Worm (Caenorhabditis elegans) whole organism, mixed stage, embryonic: ENCODE data around the gene Y111B2A.12.

ENCODE experiments used
- M03D4.4 ChIP-seq: sonication (generic microtip); optimal IDR thresholded peaks from 2 replicates; lab custom pipeline; 2017; ENCODE audit warnings: mild to moderate bottlenecking, missing genetic modification characterization, missing compliant biosample characterization
- bed-3 ChIP-seq: fragments of 200-800 bp; sonication (Bioruptor generic); optimal IDR thresholded peaks from 3 replicates; lab custom pipeline; 2018; ENCODE audit warnings: mild to moderate bottlenecking, missing genetic modification characterization, moderate library complexity, missing compliant biosample characterization
- blmp-1 ChIP-seq: fragments of 150-350 bp; optimal IDR thresholded peaks from 2 replicates; lab custom pipeline; 2014; ENCODE audit warnings: missing biosample characterization, missing genetic modification characterization
- ceh-39 ChIP-seq: fragments of 150-350 bp; optimal IDR thresholded peaks from 2 replicates; lab custom pipeline; 2014; ENCODE audit warnings: missing biosample characterization, missing genetic modification characterization
- ceh-43 ChIP-seq: fragments of 200-800 bp; sonication (Bioruptor generic); optimal IDR thresholded peaks from 2 replicates; lab custom pipeline; 2018; ENCODE audit warnings: mild to moderate bottlenecking, missing genetic modification characterization, moderate library complexity, missing compliant biosample characterization
- ceh-83 ChIP-seq: fragments of 200-800 bp; sonication (Bioruptor generic); optimal IDR thresholded peaks from 2 replicates; lab custom pipeline; 2018; ENCODE audit warnings: mild to moderate bottlenecking, missing genetic modification characterization, missing compliant biosample characterization
- ces-1 ChIP-seq: fragments of 150-350 bp; optimal IDR thresholded peaks from 2 replicates; lab custom pipeline; 2014; ENCODE audit warnings: missing biosample characterization, missing genetic modification reagents, missing genetic modification characterization
- cnd-1 ChIP-seq: fragments of 200-800 bp; sonication (Bioruptor generic); optimal IDR thresholded peaks from 2 replicates; lab custom pipeline; 2018; ENCODE audit warnings: mild to moderate bottlenecking, missing genetic modification characterization, missing compliant biosample characterization
- drap-1 ChIP-seq: fragments of 200-800 bp; sonication (Bioruptor generic); optimal IDR thresholded peaks from 3 replicates; lab custom pipeline; 2018; ENCODE audit warnings: mild to moderate bottlenecking, missing genetic modification characterization, missing compliant biosample characterization
- elt-1 ChIP-seq: sonication (generic microtip); optimal IDR thresholded peaks from 2 replicates; lab custom pipeline; 2017; ENCODE audit warnings: missing genetic modification characterization, mild to moderate bottlenecking, missing compliant biosample characterization, antibody characterized with exemption, moderate library complexity, borderline replicate concordance; ENCODE audit not compliant: insufficient read depth
- elt-3 ChIP-seq: fragments of 150-350 bp; optimal IDR thresholded peaks from 2 replicates; lab custom pipeline; 2014; ENCODE audit warnings: missing biosample characterization, missing genetic modification characterization
- flh-1 ChIP-seq: fragments of 200-800 bp; sonication (Bioruptor generic); optimal IDR thresholded peaks from 2 replicates; lab custom pipeline; 2018; ENCODE audit warnings: mild to moderate bottlenecking, missing genetic modification characterization, moderate library complexity, missing compliant biosample characterization
- ham-2 ChIP-seq: fragments of 200-800 bp; sonication (Bioruptor generic); optimal IDR thresholded peaks from 2 replicates; lab custom pipeline; 2018; ENCODE audit warnings: mild to moderate bottlenecking, missing genetic modification characterization, missing compliant biosample characterization
- hlh-1 ChIP-seq: fragments of 150-350 bp; optimal IDR thresholded peaks from 2 replicates; lab custom pipeline; 2014; ENCODE audit warnings: missing biosample characterization, missing genetic modification reagents, missing genetic modification characterization
- lin-13 ChIP-seq: fragments of 150-350 bp; optimal IDR thresholded peaks from 2 replicates; lab custom pipeline; 2014; ENCODE audit warnings: missing biosample characterization, missing genetic modification characterization
- lin-32 ChIP-seq: fragments of 200-800 bp; sonication (Bioruptor generic); optimal IDR thresholded peaks from 2 replicates; lab custom pipeline; 2018; ENCODE audit warnings: mild to moderate bottlenecking, missing genetic modification characterization, missing compliant biosample characterization
- lsy-2 ChIP-seq: fragments of 150-350 bp; optimal IDR thresholded peaks from 2 replicates; lab custom pipeline; 2014; ENCODE audit warnings: missing biosample characterization, missing genetic modification characterization
- mab-5 ChIP-seq: fragments of 150-350 bp; optimal IDR thresholded peaks from 2 replicates; lab custom pipeline; 2014; ENCODE audit warnings: missing biosample characterization, missing genetic modification characterization
- mep-1 ChIP-seq: fragments of 150-350 bp; optimal IDR thresholded peaks from 2 replicates; lab custom pipeline; 2017; ENCODE audit warnings: missing biosample characterization, missing genetic modification reagents, missing genetic modification characterization, inconsistent platforms
- mls-2 ChIP-seq: sonication (generic microtip); optimal IDR thresholded peaks from 2 replicates; lab custom pipeline; 2016; ENCODE audit warnings: mild to moderate bottlenecking, missing genetic modification characterization, moderate library complexity, missing compliant biosample characterization
- nhr-12 ChIP-seq: fragments of 150-350 bp; optimal IDR thresholded peaks from 2 replicates; lab custom pipeline; 2014; ENCODE audit warnings: missing biosample characterization, missing genetic modification characterization
- nhr-2 ChIP-seq: fragments of 150-350 bp; optimal IDR thresholded peaks from 2 replicates; lab custom pipeline; 2014; ENCODE audit warnings: missing biosample characterization, missing genetic modification characterization
- nhr-237 ChIP-seq: fragments of 150-350 bp; optimal IDR thresholded peaks from 2 replicates; lab custom pipeline; 2014; ENCODE audit warnings: missing biosample characterization, missing genetic modification characterization
- nhr-28 ChIP-seq: fragments of 150-350 bp; optimal IDR thresholded peaks from 2 replicates; lab custom pipeline; 2014; ENCODE audit warnings: missing biosample characterization, missing genetic modification characterization
- nhr-76 ChIP-seq: sonication (generic microtip); optimal IDR thresholded peaks from 2 replicates; lab custom pipeline; 2017; ENCODE audit warnings: missing biosample characterization, missing genetic modification characterization
- pha-4 ChIP-seq: fragments of 150-350 bp; optimal IDR thresholded peaks from 2 replicates; lab custom pipeline; 2018; ENCODE audit warnings: missing biosample characterization, missing genetic modification reagents, missing genetic modification characterization
- sem-2 ChIP-seq: fragments of 200-800 bp; sonication (Bioruptor generic); optimal IDR thresholded peaks from 2 replicates; lab custom pipeline; 2018; ENCODE audit warnings: mild to moderate bottlenecking, missing genetic modification characterization, missing compliant biosample characterization
- snpc-4 ChIP-seq: fragments of 150-350 bp; optimal IDR thresholded peaks from 2 replicates; lab custom pipeline; 2014; ENCODE audit warnings: missing biosample characterization, missing genetic modification characterization
- sptf-1 ChIP-seq: sonication (generic microtip); optimal IDR thresholded peaks from 2 replicates; lab custom pipeline; 2017; ENCODE audit warnings: mild to moderate bottlenecking, missing genetic modification characterization, moderate library complexity, missing compliant biosample characterization
- tbx-8 ChIP-seq: fragments of 200-800 bp; sonication (Bioruptor generic); optimal IDR thresholded peaks from 2 replicates; lab custom pipeline; 2018; ENCODE audit warnings: mild to moderate bottlenecking, missing genetic modification characterization, moderate library complexity, missing compliant biosample characterization
- unc-120 ChIP-seq: sonication (generic microtip); optimal IDR thresholded peaks from 2 replicates; lab custom pipeline; 2017; ENCODE audit warnings: missing genetic modification characterization, missing compliant biosample characterization; ENCODE audit not compliant: poor library complexity, severe bottlenecking
- unc-39 ChIP-seq: fragments of 150-350 bp; optimal IDR thresholded peaks from 2 replicates; lab custom pipeline; 2014; ENCODE audit warnings: missing biosample characterization, missing genetic modification characterization
- unc-62 ChIP-seq: fragments of 150-350 bp; optimal IDR thresholded peaks from 2 replicates; lab custom pipeline; 2014; ENCODE audit warnings: missing biosample characterization, missing genetic modification reagents, missing genetic modification characterization
- zip-8 ChIP-seq: fragments of 150-350 bp; optimal IDR thresholded peaks from 2 replicates; lab custom pipeline; 2014; ENCODE audit warnings: missing biosample characterization, missing genetic modification characterization
- ztf-11 ChIP-seq: fragments of 150-350 bp; optimal IDR thresholded peaks from 2 replicates; lab custom pipeline; 2014; ENCODE audit warnings: missing biosample characterization, missing genetic modification characterization

Y111B2A.12 gene

DNA sequence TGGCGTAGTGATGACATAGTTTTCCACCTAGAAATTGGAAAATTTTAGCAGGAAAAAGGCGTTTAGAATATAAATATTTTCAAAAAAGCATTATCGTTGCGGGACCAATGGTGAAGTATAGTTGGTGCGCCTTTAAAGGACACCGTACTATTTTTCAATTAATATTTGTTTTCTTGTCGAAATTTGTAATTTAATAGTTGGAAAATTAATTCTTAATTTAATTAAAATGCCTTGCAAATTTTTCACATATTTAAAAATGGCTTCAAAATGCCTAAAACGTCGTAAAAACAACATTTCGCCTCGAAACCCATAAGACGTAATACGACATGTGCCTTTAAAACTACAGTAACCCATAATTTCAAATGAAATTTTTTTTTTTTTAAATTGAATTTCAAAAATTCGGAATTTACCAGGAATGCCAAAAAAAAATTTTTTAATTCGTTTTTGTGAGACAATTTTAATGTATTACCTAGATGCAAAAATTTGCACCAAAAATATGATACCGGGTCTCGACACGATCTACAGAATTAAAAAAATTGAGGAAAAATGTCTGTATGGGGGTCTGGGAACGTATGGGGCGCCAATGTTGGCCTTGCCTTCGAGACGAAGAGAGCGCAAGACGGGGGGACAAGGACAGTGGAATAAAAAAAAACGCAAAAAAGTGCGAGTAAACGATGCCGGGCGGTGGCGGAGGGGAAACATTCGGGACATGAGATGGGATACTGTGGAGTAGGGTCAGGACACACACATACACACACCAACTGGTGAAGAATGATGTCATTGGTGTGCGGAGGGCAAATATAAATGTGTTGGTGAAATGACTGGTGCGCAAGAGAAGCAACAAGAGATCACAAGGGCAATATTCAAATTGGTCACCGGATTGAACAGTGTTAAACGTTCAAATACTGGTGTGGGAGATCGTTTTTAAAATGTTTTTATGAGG is 33.5 kb upstream of the Y111B2A.12 start, which contains the start of gene aakg-1:
aakg-1 (minus strand) TSS at position 52 of the 943 bp plus-strand sequence.
- TF ChIP-seq sptf-1 (tag; lab: Kevin White, UChicago) (no peak), unc-120 (no peak), M03D4.4 (no peak), nhr-76 (tag; lab: Kevin White, UChicago) (no peak), ceh-39 (tag; lab: Kevin White, UChicago) (no peak), bed-3 (GFP tag; lab: Kevin White, UChicago) (no peak), cnd-1 (tag; lab: Kevin White, UChicago) (no peak), nhr-2 (tag; lab: Kevin White, UChicago) (peak; percentile 61), ham-2 (no peak), ces-1 (GFP tag; lab: Kevin White, UChicago) (no peak), nhr-237 (no peak), hlh-1 (peak; percentile 42), unc-62 (no peak), blmp-1 (tag; lab: Kevin White, UChicago) (no peak), unc-39 (tag; lab: Kevin White, UChicago) (no peak), nhr-12 (tag; lab: Kevin White, UChicago) (no peak), drap-1 (GFP tag; lab: Kevin White, UChicago) (peak; percentile 11), lin-13 (tag; lab: Kevin White, UChicago) (peak; percentile 30), ztf-11 (tag; lab: Kevin White, UChicago) (no peak), sem-2 (GFP tag; lab: Kevin White, UChicago) (no peak), tbx-8 (no peak), mab-5 (tag; lab: Kevin White, UChicago) (no peak), mls-2 (no peak), lin-32 (GFP tag; lab: Kevin White, UChicago) (no peak), lsy-2 (tag; lab: Kevin White, UChicago) (peak; percentile 13), snpc-4 (tag; lab: Kevin White, UChicago) (no peak), elt-1 (tag; lab: Kevin White, UChicago) (no peak), ceh-43 (GFP tag; lab: Kevin White, UChicago) (no peak), zip-8 (tag; lab: Kevin White, UChicago) (no peak), elt-3 (tag; lab: Kevin White, UChicago) (no peak), flh-1 (GFP tag; lab: Kevin White, UChicago) (no peak), nhr-28 (tag; lab: Kevin White, UChicago) (no peak), pha-4 (tag; lab: Kevin White, UChicago) (no peak), mep-1 (no peak), ceh-83 (GFP tag; lab: Kevin White, UChicago) (no peak)

DNA sequence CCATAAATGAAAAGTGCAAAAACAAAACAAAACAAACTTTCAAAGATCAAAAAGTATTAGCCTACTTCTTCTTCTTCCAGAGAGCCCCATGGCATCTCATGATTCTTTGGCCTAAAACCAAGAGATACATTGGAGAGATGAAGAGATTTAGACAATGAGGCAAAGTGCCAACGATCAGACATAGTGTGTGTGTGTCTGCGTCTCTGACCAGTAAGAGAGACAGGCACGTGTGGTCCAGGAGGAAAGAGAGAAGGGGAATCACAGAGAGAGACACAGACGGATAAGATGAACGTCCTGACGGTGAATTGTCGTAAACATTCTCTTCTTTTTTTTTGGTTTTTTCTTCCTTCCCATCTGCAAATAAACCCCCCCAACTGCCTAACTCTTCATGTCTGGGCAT is 25.6 kb upstream of the Y111B2A.12 start:
- TF ChIP-seq hlh-1 (peak; percentile 96), elt-1 (tag; lab: Kevin White, UChicago) (no peak), blmp-1 (tag; lab: Kevin White, UChicago) (no peak), unc-120 (no peak), cnd-1 (tag; lab: Kevin White, UChicago) (no peak), mls-2 (peak; percentile 19), ham-2 (no peak), ceh-83 (GFP tag; lab: Kevin White, UChicago) (no peak), nhr-12 (tag; lab: Kevin White, UChicago) (no peak), nhr-28 (tag; lab: Kevin White, UChicago) (no peak), unc-39 (tag; lab: Kevin White, UChicago) (no peak), lin-13 (tag; lab: Kevin White, UChicago) (peak; percentile 42), snpc-4 (tag; lab: Kevin White, UChicago) (no peak), pha-4 (tag; lab: Kevin White, UChicago) (peak; percentile 67), ceh-39 (tag; lab: Kevin White, UChicago) (no peak), lsy-2 (tag; lab: Kevin White, UChicago) (peak; percentile 77), ceh-43 (GFP tag; lab: Kevin White, UChicago) (no peak), flh-1 (GFP tag; lab: Kevin White, UChicago) (no peak), drap-1 (GFP tag; lab: Kevin White, UChicago) (peak; percentile 6), mep-1 (peak; percentile 76), elt-3 (tag; lab: Kevin White, UChicago) (peak; percentile 29), nhr-2 (tag; lab: Kevin White, UChicago) (peak; percentile 43), sem-2 (GFP tag; lab: Kevin White, UChicago) (no peak), ztf-11 (tag; lab: Kevin White, UChicago) (no peak), bed-3 (GFP tag; lab: Kevin White, UChicago) (no peak), nhr-237 (peak; percentile 29), unc-62 (peak; percentile 90), lin-32 (GFP tag; lab: Kevin White, UChicago) (no peak), tbx-8 (no peak), M03D4.4 (no peak), ces-1 (GFP tag; lab: Kevin White, UChicago) (peak; percentile 77), mab-5 (tag; lab: Kevin White, UChicago) (no peak), zip-8 (tag; lab: Kevin White, UChicago) (no peak), nhr-76 (tag; lab: Kevin White, UChicago) (no peak), sptf-1 (tag; lab: Kevin White, UChicago) (peak; percentile 36)
